Worm (Caenorhabditis elegans) whole organism, L4 larva: ENCODE results near the gene col-99.

Experiments used
- F49E8.2 ChIP-seq: sonication (generic microtip); optimal IDR thresholded peaks from 2 replicates; lab custom pipeline; 2016; ENCODE audit warnings: missing compliant biosample characterization, mild to moderate bottlenecking, missing genetic modification characterization, borderline replicate concordance
- daf-19 ChIP-seq: fragments of 200-800 bp; sonication (Bioruptor generic); conservative IDR thresholded peaks from 2 replicates; pipeline ENCODE4 v1.3.6; 2022; ENCODE audit warnings: missing genetic modification characterization, missing compliant biosample characterization
- snpc-4 ChIP-seq: fragments of 150-350 bp; optimal IDR thresholded peaks from 2 replicates; lab custom pipeline; 2014; ENCODE audit warnings: missing biosample characterization, missing genetic modification characterization

DNA sequence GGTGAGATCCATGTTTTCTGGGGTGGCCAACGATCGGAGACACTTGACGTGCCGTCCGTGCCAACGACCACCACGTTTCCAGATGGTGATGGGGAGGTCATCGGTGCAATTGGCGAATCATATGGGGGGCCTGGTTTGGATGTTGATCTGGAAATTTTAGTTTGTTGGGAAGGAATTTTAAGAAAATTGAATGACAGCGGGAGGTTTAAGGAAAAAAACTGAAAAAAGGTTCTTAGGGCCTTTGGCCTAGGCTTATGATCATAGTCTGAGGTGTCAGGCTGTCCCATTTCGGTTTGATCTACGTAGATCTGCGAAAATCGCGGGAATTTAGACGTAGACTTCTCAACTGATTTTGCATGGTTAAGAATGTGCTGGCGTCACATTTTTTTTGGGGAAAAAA is at the start of gene col-99:
- TF ChIP-seq daf-19 (GFP tag; lab: Robert Waterston, UW) (no peak), F49E8.2 (no peak), snpc-4 (no peak)
